Worm (Caenorhabditis elegans) whole organism, L4 larva: ENCODE results near the gene Y39C12A.9.

Source experiments
- ZK546.5 ChIP-seq, 2 experiments: sonication (generic microtip); optimal IDR thresholded peaks; 2 replicates each; lab custom pipeline; 2017; ENCODE audit warnings: missing biosample characterization in 2 of 2, missing genetic modification characterization in 2 of 2
- dve-1 ChIP-seq: sonication (generic microtip); optimal IDR thresholded peaks from 2 replicates; lab custom pipeline; 2017; ENCODE audit warnings: antibody characterized with exemption, mild to moderate bottlenecking, missing genetic modification characterization, missing compliant biosample characterization; ENCODE audit not compliant: insufficient read depth
- nhr-77 ChIP-seq: fragments of 150-350 bp; optimal IDR thresholded peaks from 2 replicates; lab custom pipeline; 2014; ENCODE audit warnings: missing biosample characterization, missing genetic modification characterization
- pqm-1 ChIP-seq: sonication (generic microtip); optimal IDR thresholded peaks from 2 replicates; lab custom pipeline; 2017; ENCODE audit warnings: missing biosample characterization, missing genetic modification characterization
- set-16 ChIP-seq: fragments of 200-800 bp; sonication (Bioruptor generic); IDR thresholded peaks from 2 replicates; pipeline ENCODE4 v1.3.6; 2022; ENCODE audit warnings: missing genetic modification reagents, missing genetic modification characterization, missing compliant biosample characterization
- unc-39 ChIP-seq: sonication (generic microtip); optimal IDR thresholded peaks from 2 replicates; lab custom pipeline; 2017; ENCODE audit warnings: missing biosample characterization, missing genetic modification characterization
- vab-7 ChIP-seq: fragments of 200-800 bp; sonication (Bioruptor generic); IDR thresholded peaks from 2 replicates; pipeline ENCODE4 v1.3.6; 2022; ENCODE audit warnings: missing genetic modification reagents, missing genetic modification characterization, missing compliant biosample characterization
- ztf-11 ChIP-seq: fragments of 150-350 bp; optimal IDR thresholded peaks from 2 replicates; lab custom pipeline; 2014; ENCODE audit warnings: missing biosample characterization, missing genetic modification characterization

DNA sequence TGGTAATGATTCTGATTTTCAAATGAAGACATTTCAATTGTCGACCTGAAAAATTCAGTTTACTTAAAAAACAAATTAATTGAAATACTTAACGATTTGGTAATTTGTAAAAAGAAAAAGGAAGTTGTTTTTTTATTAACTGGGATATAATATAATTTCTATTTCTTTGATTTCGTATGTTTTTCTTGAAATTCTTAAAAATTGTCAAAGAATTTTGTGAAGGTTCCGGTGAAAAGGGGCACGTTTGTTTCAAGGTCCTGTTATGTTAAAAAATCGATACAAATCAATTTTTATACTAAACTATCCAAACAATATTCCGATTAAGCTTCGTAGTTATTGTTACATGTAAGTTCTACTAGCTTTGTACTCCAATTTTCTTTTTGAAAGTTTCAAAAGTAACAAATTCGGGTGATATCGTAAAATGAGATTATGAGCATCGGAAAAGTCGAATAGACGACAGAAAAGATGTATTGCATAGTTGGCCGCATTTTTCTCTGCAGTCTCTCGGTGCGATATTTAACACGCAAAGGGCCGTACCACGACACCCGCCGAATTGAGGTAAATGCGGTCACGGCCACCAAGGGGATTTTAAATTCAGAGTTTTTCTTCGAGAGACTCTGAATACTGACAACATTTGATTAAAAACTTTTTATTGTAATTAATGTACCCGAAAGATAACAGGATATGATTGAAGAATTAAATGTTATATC lies at the start of gene Y39C12A.9:
- TF ChIP-seq ZK546.5 (tag; optimal IDR thresholded peaks at IDR 0.05; lab: Kevin White, UChicago) (no peak), nhr-77 (no peak), dve-1 (no peak), vab-7 (GFP tag; lab: Robert Waterston, UW) (no peak), ztf-11 (tag; lab: Kevin White, UChicago) (no peak), set-16 (no peak), unc-39 (no peak), pqm-1 (tag; lab: Kevin White, UChicago) (no peak)
